Worm (Caenorhabditis elegans): ENCODE measurements around the gene mml-1.
A peak's percentile ranks its signal among the peaks of the same experiment; 100 is the strongest.

The mml-1 gene

DNA sequence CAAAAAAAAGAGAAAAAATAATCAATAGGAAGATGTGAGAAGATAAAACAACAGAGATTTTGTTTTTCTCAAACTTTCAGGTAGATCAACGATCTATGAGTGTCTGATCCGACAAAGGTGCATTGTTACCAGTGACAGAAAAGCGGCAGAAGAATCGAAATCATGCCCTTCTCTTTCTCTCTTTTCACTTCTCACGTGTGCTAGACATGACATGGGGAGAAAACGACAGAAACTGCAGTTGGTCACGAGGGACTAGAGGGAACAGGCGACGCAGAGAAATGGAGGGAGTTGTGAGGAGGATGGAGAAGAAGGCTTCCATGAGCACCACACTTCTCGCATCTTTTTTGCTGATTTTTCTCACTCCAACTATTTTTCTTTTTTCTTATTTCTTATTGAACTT lies 39.3 kb downstream of the mml-1 start, which contains the start of gene F56C9.10 (continued):
- TF ChIP-seq hmg-20 (GFP tag; IDR thresholded peaks at IDR 0.05), result 0 out of 2 replicates have a peak, but pooled peaks have one; percentile 5
- no peak for TF ChIP-seq Y79H2A.3 (GFP tag; conservative IDR thresholded peaks at IDR 0.05)
- TF ChIP-seq ceh-100 (GFP tag; IDR thresholded peaks at IDR 0.05), result no peak
- TF ChIP-seq sdz-38 (tag; optimal IDR thresholded peaks at IDR 0.05), result no peak
- TF ChIP-seq ztf-6 (GFP tag; IDR thresholded peaks at IDR 0.05), result 0 out of 2 replicates have a peak, but pooled peaks have one; percentile 7
- TF ChIP-seq F49E8.2 (tag; optimal IDR thresholded peaks at IDR 0.05; ENCODE audit: insufficient read depth), result no peak
- TF ChIP-seq ztf-25 (GFP tag; IDR thresholded peaks at IDR 0.05), result no peak
- TF ChIP-seq ekl-4 (GFP tag; IDR thresholded peaks at IDR 0.05), result peak; percentile 71; the same call in 1 of the 2 replicates
- TF ChIP-seq gei-17 (GFP tag; optimal IDR thresholded peaks at IDR 0.05), result peak; percentile 43
- TF ChIP-seq let-526 (GFP tag; IDR thresholded peaks at IDR 0.05), result peak; percentile 51; the same call in 1 of the 2 replicates
- TF ChIP-seq mxl-1 (tag; optimal IDR thresholded peaks at IDR 0.05), result no peak
- no peak for TF ChIP-seq nhr-179 (tag; optimal IDR thresholded peaks at IDR 0.05)
- TF ChIP-seq F10E7.11 (tag; optimal IDR thresholded peaks at IDR 0.05), result no peak
- no peak for TF ChIP-seq madf-6 (GFP tag; IDR thresholded peaks at IDR 0.05)
- TF ChIP-seq madf-10 (tag; optimal IDR thresholded peaks at IDR 0.05), result peak; percentile 77
- TF ChIP-seq snpc-4 (GFP tag; optimal IDR thresholded peaks at IDR 0.05), result no peak
- peak; percentile 51 to 60 (median 54) for TF ChIP-seq snpc-4 (tag; optimal IDR thresholded peaks at IDR 0.05)
- TF ChIP-seq bed-1 (GFP tag; IDR thresholded peaks at IDR 0.05), result no peak
- peak; percentile 90 for TF ChIP-seq B0336.3 (GFP tag; IDR thresholded peaks at IDR 0.05)
- peak; percentile 50; the same call in 1 of the 2 replicates for TF ChIP-seq hmg-1.2 (GFP tag; IDR thresholded peaks at IDR 0.05)
- TF ChIP-seq atf-7 (tag; optimal IDR thresholded peaks at IDR 0.05), result peak; percentile 72
- TF ChIP-seq ets-4 (GFP tag; optimal IDR thresholded peaks at IDR 0.05), result peak; percentile 19
- no peak for TF ChIP-seq rec-8 (tag; optimal IDR thresholded peaks at IDR 0.05)
- TF ChIP-seq unc-62 (GFP tag; optimal IDR thresholded peaks at IDR 0.05), result peak; percentile 90
- TF ChIP-seq ceh-91 (GFP tag; IDR thresholded peaks at IDR 0.05), result no peak
- no peak for TF ChIP-seq hrde-1 (tag; optimal IDR thresholded peaks at IDR 0.05; ENCODE audit: borderline replicate concordance)
- no peak for TF ChIP-seq F57C9.4 (tag; optimal IDR thresholded peaks at IDR 0.05)
- no peak for TF ChIP-seq lir-1 (GFP tag; conservative IDR thresholded peaks at IDR 0.05)
- TF ChIP-seq aptf-2 (GFP tag; conservative IDR thresholded peaks at IDR 0.05), result no peak
- no peak for TF ChIP-seq nhr-120 (GFP tag; IDR thresholded peaks at IDR 0.05)
- no peak for TF ChIP-seq egrh-3 (GFP tag; IDR thresholded peaks at IDR 0.05)
- TF ChIP-seq madf-3 (GFP tag; IDR thresholded peaks at IDR 0.05), result peak; percentile 77; the same call in 1 of the 2 replicates
- no peak for TF ChIP-seq rpc-1 (optimal IDR thresholded peaks at IDR 0.05)
- no peak for TF ChIP-seq rpc-1 (tag; optimal IDR thresholded peaks at IDR 0.05)
- no peak for TF ChIP-seq ztf-28 (GFP tag; IDR thresholded peaks at IDR 0.05)
- no peak for TF ChIP-seq nfya-1 (tag; optimal IDR thresholded peaks at IDR 0.05; ENCODE audit: borderline replicate concordance, insufficient read depth)
- TF ChIP-seq B0035.1 (tag; optimal IDR thresholded peaks at IDR 0.05), result no peak
- TF ChIP-seq snpc-3.4 (tag; optimal IDR thresholded peaks at IDR 0.05), result no peak
- no peak for TF ChIP-seq nfya-2 (GFP tag; IDR thresholded peaks at IDR 0.05)
- TF ChIP-seq let-607 (tag; optimal IDR thresholded peaks at IDR 0.05), result peak; percentile 67 to 69
- TF ChIP-seq repo-1 (tag; optimal IDR thresholded peaks at IDR 0.05), result peak; percentile 64
- TF ChIP-seq F33H1.4 (GFP tag; IDR thresholded peaks at IDR 0.05), result peak; percentile 41
- peak; percentile 61 for TF ChIP-seq lin-26 (GFP tag; IDR thresholded peaks at IDR 0.05)
- peak; percentile 54; the same call in 1 of the 2 replicates for TF ChIP-seq dox-1 (GFP tag; IDR thresholded peaks at IDR 0.05)
- TF ChIP-seq mel-28 (tag; optimal IDR thresholded peaks at IDR 0.05; ENCODE audit: borderline replicate concordance), result no peak
- no peak for TF ChIP-seq zim-3 (tag; optimal IDR thresholded peaks at IDR 0.05)
- TF ChIP-seq Y56A3A.18 (GFP tag; IDR thresholded peaks at IDR 0.05), result no peak
- TF ChIP-seq rcor-1 (GFP tag; IDR thresholded peaks at IDR 0.05), result 0 out of 2 replicates have a peak, but pooled peaks have one; percentile 20
- TF ChIP-seq fkh-3 (tag; optimal IDR thresholded peaks at IDR 0.05), result no peak
